Worm (Caenorhabditis elegans) whole organism, L4 larva: ENCODE results near the gene F17C11.2.

Experiments
- F49E8.2 ChIP-seq: sonication (generic microtip); optimal IDR thresholded peaks from 2 replicates; lab custom pipeline; 2016; ENCODE audit warnings: missing compliant biosample characterization, mild to moderate bottlenecking, missing genetic modification characterization, borderline replicate concordance
- ceh-28 ChIP-seq: fragments of 150-350 bp; optimal IDR thresholded peaks from 2 replicates; lab custom pipeline; 2014; ENCODE audit warnings: missing biosample characterization, missing genetic modification reagents, missing genetic modification characterization
- ceh-82 ChIP-seq: sonication (generic microtip); optimal IDR thresholded peaks from 2 replicates; lab custom pipeline; 2017; ENCODE audit warnings: missing biosample characterization, missing genetic modification characterization
- ces-1 ChIP-seq: fragments of 150-350 bp; sonication (generic microtip); optimal IDR thresholded peaks from 4 replicates; lab custom pipeline; 2014; ENCODE audit warnings: missing biosample characterization, missing genetic modification reagents, missing genetic modification characterization
- cey-2 ChIP-seq: sonication (generic microtip); optimal IDR thresholded peaks from 3 replicates; lab custom pipeline; 2017; ENCODE audit warnings: missing genetic modification characterization, mild to moderate bottlenecking, missing compliant biosample characterization, antibody characterized with exemption, borderline replicate concordance; ENCODE audit not compliant: insufficient read depth
- egl-27 ChIP-seq: sonication (generic microtip); optimal IDR thresholded peaks from 3 replicates; lab custom pipeline; 2017; ENCODE audit warnings: missing biosample characterization, missing genetic modification reagents, missing genetic modification characterization
- hlh-11 ChIP-seq: fragments of 200-800 bp; sonication (Bioruptor generic); optimal IDR thresholded peaks from 2 replicates; lab custom pipeline; 2018; ENCODE audit warnings: mild to moderate bottlenecking, missing genetic modification characterization, missing compliant biosample characterization
- nhr-28 ChIP-seq: fragments of 150-350 bp; optimal IDR thresholded peaks from 2 replicates; lab custom pipeline; 2014; ENCODE audit warnings: missing biosample characterization, missing genetic modification characterization
- nhr-76 ChIP-seq: fragments of 150-350 bp; optimal IDR thresholded peaks from 2 replicates; lab custom pipeline; 2014; ENCODE audit warnings: missing biosample characterization, missing genetic modification characterization
- unc-62 ChIP-seq, 3 experiments: fragments of 150-350 bp in 1 of 3; sonication (generic microtip); optimal IDR thresholded peaks in 2 of 3; peaks in 1 of 3; 1 replicate in 1 of 3; 2 replicates in 2 of 3; lab custom pipeline; 2014 to 2017; ENCODE audit warnings: missing biosample characterization in 3 of 3, missing genetic modification characterization in 3 of 3, missing genetic modification reagents in 3 of 3, missing genotype in 1 of 3

DNA sequence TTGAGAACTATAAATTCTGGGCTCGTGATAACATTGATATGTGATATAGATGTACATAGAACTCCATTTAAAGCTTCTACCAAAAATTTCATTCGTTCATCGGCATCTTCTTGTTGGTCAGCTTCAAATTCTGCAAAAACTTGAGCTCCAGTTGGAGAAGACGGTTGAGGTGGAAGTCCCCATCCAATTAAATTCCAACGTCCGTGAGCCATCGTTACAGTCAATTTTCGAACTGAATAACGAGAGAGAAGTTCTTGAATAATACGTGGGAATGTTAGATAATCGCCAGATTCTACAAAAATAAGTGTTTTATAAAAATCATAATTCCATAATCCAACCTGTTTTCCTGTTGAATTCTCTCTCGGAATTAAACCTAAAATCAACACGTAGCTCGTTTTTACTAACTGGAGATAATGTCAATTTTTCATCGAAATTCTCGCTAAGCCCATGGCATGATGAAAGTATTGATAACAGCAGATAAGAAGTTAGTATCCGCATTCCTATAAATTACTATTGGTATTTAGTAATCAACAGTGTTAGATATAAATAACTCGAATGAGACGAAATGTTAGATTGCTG, 10.4 kb downstream of the F17C11.2 start, which contains the start of gene pigt-1:
- no peak for TF ChIP-seq F49E8.2 (tag; lab: Kevin White, UChicago)
- TF ChIP-seq ceh-82 (tag; lab: Kevin White, UChicago) = no peak
- no peak for TF ChIP-seq cey-2 (tag; lab: Kevin White, UChicago)
- TF ChIP-seq hlh-11 = peak; percentile 5
- no peak for TF ChIP-seq egl-27
- TF ChIP-seq ceh-28 (tag; lab: Kevin White, UChicago) = no peak
- TF ChIP-seq nhr-76 (tag; lab: Kevin White, UChicago) = no peak
- TF ChIP-seq unc-62 (GFP tag; optimal IDR thresholded peaks at IDR 0.05 in 1 of 2; lab: Kevin White, UChicago) = peak in 1 of 2 experiments; percentile 58
- no peak for TF ChIP-seq unc-62 (tag; optimal IDR thresholded peaks at IDR 0.05; lab: Kevin White, UChicago)
- no peak for TF ChIP-seq ces-1 (GFP tag; lab: Kevin White, UChicago)
- TF ChIP-seq nhr-28 (tag; lab: Kevin White, UChicago) = no peak
